Worm (Caenorhabditis elegans) whole organism, late embryonic: ENCODE measurements around the gene aat-4.

Experiments
- K09A11.1 ChIP-seq: sonication (generic microtip); optimal IDR thresholded peaks from 2 replicates; lab custom pipeline; 2017; ENCODE audit warnings: antibody characterized with exemption, mild to moderate bottlenecking, missing genetic modification characterization, missing compliant biosample characterization; ENCODE audit not compliant: insufficient read depth
- Y22D7AL.16 ChIP-seq: sonication (generic microtip); optimal IDR thresholded peaks from 2 replicates; lab custom pipeline; 2016; ENCODE audit warnings: missing genetic modification characterization, missing compliant biosample characterization
- ceh-18 ChIP-seq: sonication (generic microtip); optimal IDR thresholded peaks from 2 replicates; lab custom pipeline; 2016; ENCODE audit warnings: missing genetic modification characterization, missing compliant biosample characterization
- ceh-19 ChIP-seq: fragments of 200-800 bp; sonication (Bioruptor generic); optimal IDR thresholded peaks from 2 replicates; lab custom pipeline; 2018; ENCODE audit warnings: mild to moderate bottlenecking, missing genetic modification characterization, missing compliant biosample characterization
- ceh-34 ChIP-seq: sonication (generic microtip); optimal IDR thresholded peaks from 2 replicates; lab custom pipeline; 2016; ENCODE audit warnings: mild to moderate bottlenecking, missing genetic modification characterization, missing compliant biosample characterization
- ceh-48 ChIP-seq: sonication (generic microtip); optimal IDR thresholded peaks from 2 replicates; lab custom pipeline; 2016; ENCODE audit warnings: missing genetic modification characterization, inconsistent platforms, missing compliant biosample characterization
- ceh-6 ChIP-seq: fragments of 200-800 bp; sonication (Bioruptor generic); optimal IDR thresholded peaks from 2 replicates; lab custom pipeline; 2018; ENCODE audit warnings: mild to moderate bottlenecking, missing genetic modification characterization, missing compliant biosample characterization
- che-1 ChIP-seq: sonication (generic microtip); optimal IDR thresholded peaks from 2 replicates; lab custom pipeline; 2016; ENCODE audit warnings: mild to moderate bottlenecking, missing genetic modification characterization, missing compliant biosample characterization
- dmd-4 ChIP-seq: sonication (generic microtip); optimal IDR thresholded peaks from 2 replicates; lab custom pipeline; 2016; ENCODE audit warnings: borderline replicate concordance, missing genetic modification characterization, missing compliant biosample characterization
- elt-2 ChIP-seq: sonication (generic microtip); optimal IDR thresholded peaks from 2 replicates; lab custom pipeline; 2016; ENCODE audit warnings: missing genetic modification reagents, missing genetic modification characterization, missing compliant biosample characterization
- ets-4 ChIP-seq: sonication (generic microtip); optimal IDR thresholded peaks from 2 replicates; lab custom pipeline; 2016; ENCODE audit warnings: missing genetic modification characterization, missing compliant biosample characterization
- fax-1 ChIP-seq: sonication (generic microtip); optimal IDR thresholded peaks from 2 replicates; lab custom pipeline; 2016; ENCODE audit warnings: missing genotype, missing genetic modification characterization, missing compliant biosample characterization
- fkh-10 ChIP-seq: fragments of 150-350 bp; optimal IDR thresholded peaks from 2 replicates; lab custom pipeline; 2014; ENCODE audit warnings: missing biosample characterization, missing genetic modification reagents, missing genetic modification characterization
- hlh-13 ChIP-seq: fragments of 200-800 bp; sonication (Bioruptor generic); optimal IDR thresholded peaks from 2 replicates; lab custom pipeline; 2018; ENCODE audit warnings: mild to moderate bottlenecking, missing genetic modification characterization, missing compliant biosample characterization
- hlh-30 ChIP-seq: sonication (generic microtip); optimal IDR thresholded peaks from 2 replicates; lab custom pipeline; 2017; ENCODE audit warnings: antibody characterized with exemption, missing genetic modification characterization, missing compliant biosample characterization; ENCODE audit not compliant: insufficient read depth
- hlh-6 ChIP-seq: sonication (generic microtip); optimal IDR thresholded peaks from 2 replicates; lab custom pipeline; 2016; ENCODE audit warnings: missing genotype, missing genetic modification characterization, missing compliant biosample characterization
- lim-6 ChIP-seq: sonication (generic microtip); optimal IDR thresholded peaks from 2 replicates; lab custom pipeline; 2016; ENCODE audit warnings: missing genetic modification characterization, missing compliant biosample characterization
- madf-2 ChIP-seq: sonication (generic microtip); optimal IDR thresholded peaks from 2 replicates; lab custom pipeline; 2017; ENCODE audit warnings: missing genetic modification characterization, missing compliant biosample characterization
- nhr-11 ChIP-seq: fragments of 150-350 bp; optimal IDR thresholded peaks from 2 replicates; lab custom pipeline; 2014; ENCODE audit warnings: missing biosample characterization, missing genetic modification characterization
- npax-4 ChIP-seq: sonication (generic microtip); optimal IDR thresholded peaks from 2 replicates; lab custom pipeline; 2016; ENCODE audit warnings: missing genetic modification characterization, missing compliant biosample characterization
- pag-3 ChIP-seq: sonication (generic microtip); optimal IDR thresholded peaks from 2 replicates; lab custom pipeline; 2016; ENCODE audit warnings: missing compliant biosample characterization, missing genetic modification characterization, borderline replicate concordance
- pat-9 ChIP-seq: fragments of 200-800 bp; sonication (Bioruptor generic); optimal IDR thresholded peaks from 2 replicates; lab custom pipeline; 2018; ENCODE audit warnings: mild to moderate bottlenecking, missing genetic modification characterization, moderate library complexity, missing compliant biosample characterization
- pax-1 ChIP-seq: fragments of 150-350 bp; optimal IDR thresholded peaks from 2 replicates; lab custom pipeline; 2014; ENCODE audit warnings: missing biosample characterization, missing genetic modification characterization
- pros-1 ChIP-seq: fragments of 150-350 bp; optimal IDR thresholded peaks from 2 replicates; lab custom pipeline; 2014; ENCODE audit warnings: missing biosample characterization, missing genetic modification reagents, missing genetic modification characterization
- sox-2 ChIP-seq: fragments of 200-800 bp; sonication (Bioruptor generic); IDR thresholded peaks from 2 replicates; pipeline ENCODE4 v1.3.6; 2022; ENCODE audit warnings: missing genetic modification reagents, missing genetic modification characterization, missing compliant biosample characterization
- sox-4 ChIP-seq: sonication (generic microtip); optimal IDR thresholded peaks from 2 replicates; lab custom pipeline; 2017; ENCODE audit warnings: mild to moderate bottlenecking, missing genetic modification characterization, inconsistent platforms, missing compliant biosample characterization
- tbx-2 ChIP-seq: sonication (generic microtip); optimal IDR thresholded peaks from 2 replicates; lab custom pipeline; 2016; ENCODE audit warnings: missing genetic modification characterization, missing compliant biosample characterization
- unc-3 ChIP-seq, 2 experiments: fragments of 200-800 bp in 1 of 2; sonication (Bioruptor generic) in 1 of 2; sonication (generic microtip) in 1 of 2; conservative IDR thresholded peaks in 1 of 2; optimal IDR thresholded peaks in 1 of 2; 2 replicates each; pipeline versions ENCODE4 v1.3.6 to Lab custom; 2016 to 2022; ENCODE audit warnings: missing compliant biosample characterization in 2 of 2, missing genetic modification characterization in 2 of 2, missing genetic modification reagents in 1 of 2
- unc-42 ChIP-seq: sonication (generic microtip); optimal IDR thresholded peaks from 2 replicates; lab custom pipeline; 2016; ENCODE audit warnings: missing genotype, missing genetic modification characterization, missing compliant biosample characterization
- unc-55 ChIP-seq: sonication (generic microtip); optimal IDR thresholded peaks from 2 replicates; lab custom pipeline; 2017; ENCODE audit warnings: missing biosample characterization, missing genetic modification reagents, missing genetic modification characterization
- unc-86 ChIP-seq: sonication (generic microtip); optimal IDR thresholded peaks from 2 replicates; lab custom pipeline; 2016; ENCODE audit warnings: missing genetic modification characterization, missing compliant biosample characterization

The aat-4 gene

ce11 chrIV:6279392-6279791 lies 3.9 kb upstream of the aat-4 start, which contains the start of gene sams-5:
Gene sams-5, minus strand, starts transcription at chrIV:6279522.
- TF ChIP-seq elt-2 (tag; lab: Kevin White, UChicago) (peak; percentile 58), ceh-19 (GFP tag; lab: Kevin White, UChicago) (no peak)

ce11 chrIV:6271923-6272322 lies 3.6 kb downstream of the aat-4 start, which contains the start of gene srv-31:
Gene srv-31, minus strand, starts transcription at chrIV:6272023.
- TF ChIP-seq elt-2 (tag; lab: Kevin White, UChicago), result no peak
- no peak for TF ChIP-seq pax-1 (tag; lab: Kevin White, UChicago)
- no peak for TF ChIP-seq ceh-6 (GFP tag; lab: Kevin White, UChicago)
- no peak for TF ChIP-seq unc-3 (GFP tag; conservative IDR thresholded peaks at IDR 0.05; lab: Robert Waterston, UW)
- no peak for TF ChIP-seq unc-3 (tag; optimal IDR thresholded peaks at IDR 0.05; lab: Kevin White, UChicago)
- TF ChIP-seq npax-4, result no peak
- TF ChIP-seq unc-86 (tag; lab: Kevin White, UChicago), result no peak
- no peak for TF ChIP-seq ets-4 (tag; lab: Kevin White, UChicago)
- TF ChIP-seq unc-55 (GFP tag; lab: Kevin White, UChicago), result no peak
- TF ChIP-seq sox-2 (GFP tag; lab: Robert Waterston, UW), result no peak
- TF ChIP-seq dmd-4 (tag; lab: Kevin White, UChicago), result no peak
- no peak for TF ChIP-seq unc-42
- no peak for TF ChIP-seq hlh-6 (tag; lab: Kevin White, UChicago)
- no peak for TF ChIP-seq pros-1 (tag; lab: Kevin White, UChicago)
- TF ChIP-seq ceh-19 (GFP tag; lab: Kevin White, UChicago), result no peak
- TF ChIP-seq lim-6 (tag; lab: Kevin White, UChicago), result no peak
- TF ChIP-seq hlh-30 (tag; lab: Kevin White, UChicago), result no peak
- TF ChIP-seq sox-4 (tag; lab: Kevin White, UChicago), result no peak

- TF ChIP-seq madf-2 (tag; lab: Kevin White, UChicago), result no peak
- no peak for TF ChIP-seq K09A11.1
- no peak for TF ChIP-seq lim-6 (tag; lab: Kevin White, UChicago)
- no peak for TF ChIP-seq Y22D7AL.16
These were observed 6.2 kb downstream of the aat-4 start, which contains the start of gene srv-30 for ce11 chrIV:6269346-6269745. Gene srv-30, minus strand, starts transcription at chrIV:6269446.

ce11 chrIV:6266499-6266898 lies 9.0 kb downstream of the aat-4 start, which contains the start of gene srv-29:
Gene srv-29, minus strand, starts transcription at chrIV:6266599.
- TF ChIP-seq hlh-6 (tag; lab: Kevin White, UChicago) (no peak), fkh-10 (no peak), tbx-2 (tag; lab: Kevin White, UChicago) (no peak), pat-9 (tag; lab: Kevin White, UChicago) (no peak), ceh-34 (tag; lab: Kevin White, UChicago) (no peak), che-1 (tag; lab: Kevin White, UChicago) (no peak), unc-3 (GFP tag; conservative IDR thresholded peaks at IDR 0.05; lab: Robert Waterston, UW) (no peak), unc-3 (tag; optimal IDR thresholded peaks at IDR 0.05; lab: Kevin White, UChicago) (no peak), npax-4 (no peak), ceh-18 (no peak), fax-1 (tag; lab: Kevin White, UChicago) (no peak), pag-3 (tag; lab: Kevin White, UChicago) (no peak)

- TF ChIP-seq hlh-13 (GFP tag; lab: Kevin White, UChicago) (no peak), nhr-11 (tag; lab: Kevin White, UChicago) (no peak)
- TF ChIP-seq, all 69 proteins: peak for 0
These were observed 12.3 kb downstream of the aat-4 start, which contains the start of gene srv-28 for ce11 chrIV:6263244-6263643. Gene srv-28, minus strand, starts transcription at chrIV:6263344.

- TF ChIP-seq ets-4 (tag; lab: Kevin White, UChicago) (no peak), Y22D7AL.16 (no peak), nhr-11 (tag; lab: Kevin White, UChicago) (no peak), ceh-34 (tag; lab: Kevin White, UChicago) (no peak), ceh-48 (tag; lab: Kevin White, UChicago) (no peak)
These were observed 15.8 kb downstream of the aat-4 start, which contains the start of gene nlp-16 for ce11 chrIV:6259732-6260131. Gene nlp-16, minus strand, starts transcription at chrIV:6259832.
